Fruit fly (Drosophila melanogaster) Kc167 (cell line): ENCODE results near the gene Nmdar1.

ENCODE experiments used
- Myc ChIP-seq: fragments of >200 bp; optimal IDR thresholded peaks from 2 replicates; lab custom pipeline; 2017; ENCODE audit warnings: missing external identifiers
- Sin3A ChIP-seq: fragments of >200 bp; optimal IDR thresholded peaks from 2 replicates; lab custom pipeline; 2018; ENCODE audit warnings: missing external identifiers
- h ChIP-seq: fragments of >200 bp; optimal IDR thresholded peaks from 3 replicates; lab custom pipeline; 2018; ENCODE audit warnings: missing external identifiers
- insv ChIP-seq: fragments of >200 bp; optimal IDR thresholded peaks from 3 replicates; lab custom pipeline; 2018; ENCODE audit warnings: missing external identifiers
- psq ChIP-seq: fragments of >200 bp; optimal IDR thresholded peaks from 2 replicates; lab custom pipeline; 2017; ENCODE audit warnings: missing external identifiers
- ttk ChIP-seq: sonication (Bioruptor generic); optimal IDR thresholded peaks from 2 replicates; lab custom pipeline; 2017; ENCODE audit warnings: missing external identifiers

Nmdar1 gene

dm6 chr3R:5523070-5523637, at the start of gene Nmdar1, which contains the start of gene CG43845:
TSS of gene Nmdar1 (minus strand) at chr3R:5523328.
TSS of gene CG43845 (minus strand) at chr3R:5523120.
- TF ChIP-seq h (lab: Kevin White, UChicago), result no peak

- TF ChIP-seq psq (lab: Kevin White, UChicago) (no peak), ttk (lab: Kevin White, UChicago) (no peak), Sin3A (lab: Kevin White, UChicago) (no peak), h (lab: Kevin White, UChicago) (no peak), insv (lab: Kevin White, UChicago) (no peak), Myc (lab: Kevin White, UChicago) (no peak)
These were observed 48.6 kb upstream of the Nmdar1 start for dm6 chr3R:5571756-5572155.

dm6 chr3R:5571437-5571750, 48.3 kb upstream of the Nmdar1 start:
- TF ChIP-seq ttk (lab: Kevin White, UChicago) (no peak), insv (lab: Kevin White, UChicago) (no peak), h (lab: Kevin White, UChicago) (no peak), psq (lab: Kevin White, UChicago) (no peak), Sin3A (lab: Kevin White, UChicago) (no peak), Myc (lab: Kevin White, UChicago) (no peak)

dm6 chr3R:5570635-5571436, 47.7 kb upstream of the Nmdar1 start, which contains the start of gene CRMP:
TSS of gene CRMP (plus strand) at chr3R:5571108.
- TF ChIP-seq psq (lab: Kevin White, UChicago), result no peak
- no peak for TF ChIP-seq Myc (lab: Kevin White, UChicago)
- TF ChIP-seq Sin3A (lab: Kevin White, UChicago), result no peak
- no peak for TF ChIP-seq ttk (lab: Kevin White, UChicago)
- no peak for TF ChIP-seq h (lab: Kevin White, UChicago)
- no peak for TF ChIP-seq insv (lab: Kevin White, UChicago)

dm6 chr3R:5568590-5568989, 45.5 kb upstream of the Nmdar1 start, which contains the start of the genes CG2931 and Rheb:
TSS of gene CG2931 (minus strand) at chr3R:5568615.
TSS of gene Rheb (plus strand) at chr3R:5568921.
- TF ChIP-seq ttk (lab: Kevin White, UChicago) (no peak), Sin3A (lab: Kevin White, UChicago) (no peak), insv (lab: Kevin White, UChicago) (no peak), h (lab: Kevin White, UChicago) (no peak), psq (lab: Kevin White, UChicago) (no peak), Myc (lab: Kevin White, UChicago) (no peak)

- TF ChIP-seq h (lab: Kevin White, UChicago) (no peak), psq (lab: Kevin White, UChicago) (no peak), Myc (lab: Kevin White, UChicago) (no peak), ttk (lab: Kevin White, UChicago) (no peak), insv (lab: Kevin White, UChicago) (no peak), Sin3A (lab: Kevin White, UChicago) (no peak)
These were observed 42.5 kb upstream of the Nmdar1 start for dm6 chr3R:5565623-5566022.

dm6 chr3R:5564775-5565190, 41.7 kb upstream of the Nmdar1 start, which contains the start of the genes CG14671 and CG12746:
TSS of gene CG14671 (minus strand) at chr3R:5564815.
TSS of gene CG12746 (plus strand) at chr3R:5564865.
- no peak for TF ChIP-seq Sin3A (lab: Kevin White, UChicago)
- no peak for TF ChIP-seq ttk (lab: Kevin White, UChicago)
- no peak for TF ChIP-seq psq (lab: Kevin White, UChicago)
- no peak for TF ChIP-seq h (lab: Kevin White, UChicago)
- no peak for TF ChIP-seq Myc (lab: Kevin White, UChicago)
- no peak for TF ChIP-seq insv (lab: Kevin White, UChicago)

- TF ChIP-seq psq (lab: Kevin White, UChicago) (no peak), ttk (lab: Kevin White, UChicago) (no peak), Sin3A (lab: Kevin White, UChicago) (no peak), insv (lab: Kevin White, UChicago) (no peak), Myc (lab: Kevin White, UChicago) (no peak), h (lab: Kevin White, UChicago) (no peak)
These were observed 40.3 kb upstream of the Nmdar1 start, which contains the start of gene Pi4KIIalpha for dm6 chr3R:5563420-5563819. TSS of gene Pi4KIIalpha (minus strand) at chr3R:5563652.

dm6 chr3R:5562956-5563355, 39.8 kb upstream of the Nmdar1 start:
- TF ChIP-seq ttk (lab: Kevin White, UChicago) (no peak), psq (lab: Kevin White, UChicago) (no peak), Myc (lab: Kevin White, UChicago) (no peak), insv (lab: Kevin White, UChicago) (no peak), Sin3A (lab: Kevin White, UChicago) (no peak), h (lab: Kevin White, UChicago) (no peak)

dm6 chr3R:5554852-5555251, 31.7 kb upstream of the Nmdar1 start, which contains the start of gene Snm1:
TSS of gene Snm1 (plus strand) at chr3R:5555084.
- TF ChIP-seq insv (lab: Kevin White, UChicago) (no peak), h (lab: Kevin White, UChicago) (no peak), psq (lab: Kevin White, UChicago) (no peak), ttk (lab: Kevin White, UChicago) (no peak), Myc (lab: Kevin White, UChicago) (no peak), Sin3A (lab: Kevin White, UChicago) (no peak)

- TF ChIP-seq psq (lab: Kevin White, UChicago), result no peak
- no peak for TF ChIP-seq Myc (lab: Kevin White, UChicago)
- no peak for TF ChIP-seq h (lab: Kevin White, UChicago)
- TF ChIP-seq insv (lab: Kevin White, UChicago), result no peak
- TF ChIP-seq ttk (lab: Kevin White, UChicago), result no peak
- no peak for TF ChIP-seq Sin3A (lab: Kevin White, UChicago)
These were observed 31.0 kb upstream of the Nmdar1 start, which contains the start of gene Pcmt for dm6 chr3R:5554082-5554481. TSS of gene Pcmt (minus strand) at chr3R:5554316.
